Worm (Caenorhabditis elegans) whole organism, late embryonic: ENCODE results near the gene F43C11.10.

Experiments used
- C38D4.7 ChIP-seq: fragments of 200-800 bp; sonication (Bioruptor generic); optimal IDR thresholded peaks from 2 replicates; lab custom pipeline; 2018; ENCODE audit warnings: mild to moderate bottlenecking, missing genetic modification characterization, moderate library complexity, missing compliant biosample characterization
- F13H6.1 ChIP-seq: sonication (generic microtip); optimal IDR thresholded peaks from 2 replicates; lab custom pipeline; 2016; ENCODE audit warnings: missing genetic modification characterization, missing compliant biosample characterization
- K09A11.1 ChIP-seq: sonication (generic microtip); optimal IDR thresholded peaks from 2 replicates; lab custom pipeline; 2017; ENCODE audit warnings: antibody characterized with exemption, mild to moderate bottlenecking, missing genetic modification characterization, missing compliant biosample characterization; ENCODE audit not compliant: insufficient read depth
- Y22D7AL.16 ChIP-seq: sonication (generic microtip); optimal IDR thresholded peaks from 2 replicates; lab custom pipeline; 2016; ENCODE audit warnings: missing genetic modification characterization, missing compliant biosample characterization
- ahr-1 ChIP-seq: sonication (generic microtip); optimal IDR thresholded peaks from 2 replicates; lab custom pipeline; 2016; ENCODE audit warnings: missing genetic modification characterization, missing compliant biosample characterization
- ceh-14 ChIP-seq: sonication (generic microtip); optimal IDR thresholded peaks from 2 replicates; lab custom pipeline; 2016; ENCODE audit warnings: missing genotype, missing genetic modification characterization, missing compliant biosample characterization
- ceh-18 ChIP-seq: sonication (generic microtip); optimal IDR thresholded peaks from 2 replicates; lab custom pipeline; 2016; ENCODE audit warnings: missing genetic modification characterization, missing compliant biosample characterization
- ceh-22 ChIP-seq: sonication (generic microtip); optimal IDR thresholded peaks from 2 replicates; lab custom pipeline; 2017; ENCODE audit warnings: missing biosample characterization, missing genetic modification characterization
- ceh-31 ChIP-seq: sonication (generic microtip); optimal IDR thresholded peaks from 2 replicates; lab custom pipeline; 2016; ENCODE audit warnings: missing genetic modification characterization, missing compliant biosample characterization
- ceh-45 ChIP-seq: fragments of 200-800 bp; sonication (Bioruptor generic); IDR thresholded peaks from 2 replicates; pipeline ENCODE4 v1.3.6; 2022; ENCODE audit warnings: missing genetic modification reagents, missing genetic modification characterization, missing compliant biosample characterization
- ceh-48 ChIP-seq: sonication (generic microtip); optimal IDR thresholded peaks from 2 replicates; lab custom pipeline; 2016; ENCODE audit warnings: missing genetic modification characterization, inconsistent platforms, missing compliant biosample characterization
- ceh-6 ChIP-seq: fragments of 200-800 bp; sonication (Bioruptor generic); optimal IDR thresholded peaks from 2 replicates; lab custom pipeline; 2018; ENCODE audit warnings: mild to moderate bottlenecking, missing genetic modification characterization, missing compliant biosample characterization
- dve-1 ChIP-seq: sonication (generic microtip); optimal IDR thresholded peaks from 2 replicates; lab custom pipeline; 2017; ENCODE audit warnings: antibody characterized with exemption, mild to moderate bottlenecking, missing genetic modification characterization, missing compliant biosample characterization
- elt-2 ChIP-seq: sonication (generic microtip); optimal IDR thresholded peaks from 2 replicates; lab custom pipeline; 2016; ENCODE audit warnings: missing genetic modification reagents, missing genetic modification characterization, missing compliant biosample characterization
- elt-4 ChIP-seq: sonication (generic microtip); optimal IDR thresholded peaks from 2 replicates; lab custom pipeline; 2016; ENCODE audit warnings: missing genetic modification characterization, missing compliant biosample characterization
- gmeb-2 ChIP-seq: sonication (generic microtip); optimal IDR thresholded peaks from 2 replicates; lab custom pipeline; 2016; ENCODE audit warnings: missing genetic modification characterization, inconsistent platforms, missing compliant biosample characterization
- hlh-15 ChIP-seq: sonication (generic microtip); optimal IDR thresholded peaks from 2 replicates; lab custom pipeline; 2016; ENCODE audit warnings: missing genetic modification characterization, missing compliant biosample characterization
- hlh-30 ChIP-seq: sonication (generic microtip); optimal IDR thresholded peaks from 2 replicates; lab custom pipeline; 2017; ENCODE audit warnings: antibody characterized with exemption, missing genetic modification characterization, missing compliant biosample characterization; ENCODE audit not compliant: insufficient read depth
- hlh-6 ChIP-seq: sonication (generic microtip); optimal IDR thresholded peaks from 2 replicates; lab custom pipeline; 2016; ENCODE audit warnings: missing genotype, missing genetic modification characterization, missing compliant biosample characterization
- lim-6 ChIP-seq: sonication (generic microtip); optimal IDR thresholded peaks from 2 replicates; lab custom pipeline; 2016; ENCODE audit warnings: missing genetic modification characterization, missing compliant biosample characterization
- mec-3 ChIP-seq: sonication (generic microtip); optimal IDR thresholded peaks from 2 replicates; lab custom pipeline; 2016; ENCODE audit warnings: borderline replicate concordance, missing genetic modification characterization, missing compliant biosample characterization
- nhr-11 ChIP-seq: fragments of 150-350 bp; optimal IDR thresholded peaks from 2 replicates; lab custom pipeline; 2014; ENCODE audit warnings: missing biosample characterization, missing genetic modification characterization
- npax-4 ChIP-seq: sonication (generic microtip); optimal IDR thresholded peaks from 2 replicates; lab custom pipeline; 2016; ENCODE audit warnings: missing genetic modification characterization, missing compliant biosample characterization
- pax-1 ChIP-seq: fragments of 150-350 bp; optimal IDR thresholded peaks from 2 replicates; lab custom pipeline; 2014; ENCODE audit warnings: missing biosample characterization, missing genetic modification characterization
- pha-2 ChIP-seq: sonication (generic microtip); optimal IDR thresholded peaks from 2 replicates; lab custom pipeline; 2017; ENCODE audit warnings: mild to moderate bottlenecking, missing genetic modification characterization, missing compliant biosample characterization
- pha-4 ChIP-seq: fragments of 150-350 bp; optimal IDR thresholded peaks from 2 replicates; lab custom pipeline; 2018; ENCODE audit warnings: missing biosample characterization, missing genetic modification reagents, missing genetic modification characterization
- pros-1 ChIP-seq: fragments of 150-350 bp; optimal IDR thresholded peaks from 2 replicates; lab custom pipeline; 2014; ENCODE audit warnings: missing biosample characterization, missing genetic modification reagents, missing genetic modification characterization
- ref-2 ChIP-seq: sonication (generic microtip); optimal IDR thresholded peaks from 2 replicates; lab custom pipeline; 2016; ENCODE audit warnings: missing genetic modification characterization, missing compliant biosample characterization
- sdc-2 ChIP-seq: sonication (generic microtip); optimal IDR thresholded peaks from 2 replicates; lab custom pipeline; 2016; ENCODE audit warnings: missing genotype, missing genetic modification characterization, missing compliant biosample characterization
- syd-9 ChIP-seq: sonication (generic microtip); optimal IDR thresholded peaks from 2 replicates; lab custom pipeline; 2016; ENCODE audit warnings: mild to moderate bottlenecking, missing genetic modification characterization, moderate library complexity, missing compliant biosample characterization
- tbx-7 ChIP-seq: sonication (generic microtip); optimal IDR thresholded peaks from 2 replicates; lab custom pipeline; 2016; ENCODE audit warnings: missing genotype, missing genetic modification characterization, missing compliant biosample characterization
- ttx-3 ChIP-seq: sonication (generic microtip); optimal IDR thresholded peaks from 2 replicates; lab custom pipeline; 2016; ENCODE audit warnings: missing genetic modification reagents, missing genetic modification characterization, missing compliant biosample characterization
- unc-3 ChIP-seq, 2 experiments: fragments of 200-800 bp in 1 of 2; sonication (Bioruptor generic) in 1 of 2; sonication (generic microtip) in 1 of 2; conservative IDR thresholded peaks in 1 of 2; optimal IDR thresholded peaks in 1 of 2; 2 replicates each; pipeline versions ENCODE4 v1.3.6 to Lab custom; 2016 to 2022; ENCODE audit warnings: missing compliant biosample characterization in 2 of 2, missing genetic modification characterization in 2 of 2, missing genetic modification reagents in 1 of 2
- unc-86 ChIP-seq: sonication (generic microtip); optimal IDR thresholded peaks from 2 replicates; lab custom pipeline; 2016; ENCODE audit warnings: missing genetic modification characterization, missing compliant biosample characterization

F43C11.10 gene

ce11 chrII:2393821-2394220 lies 41.4 kb upstream of the F43C11.10 start, which contains the start of gene F16G10.11:
Gene F16G10.11 (minus strand): TSS chrII:2393921.
- TF ChIP-seq hlh-30 (tag; lab: Kevin White, UChicago) (no peak), npax-4 (no peak), hlh-6 (tag; lab: Kevin White, UChicago) (no peak), syd-9 (tag; lab: Kevin White, UChicago) (no peak), sdc-2 (tag; lab: Kevin White, UChicago) (no peak), dve-1 (tag; lab: Kevin White, UChicago) (no peak), K09A11.1 (tag; lab: Kevin White, UChicago) (no peak), ceh-48 (no peak), pha-2 (tag; lab: Kevin White, UChicago) (no peak), pros-1 (tag; lab: Kevin White, UChicago) (no peak), hlh-15 (tag; lab: Kevin White, UChicago) (no peak), ceh-22 (no peak), C38D4.7 (GFP tag; lab: Kevin White, UChicago) (no peak), nhr-11 (tag; lab: Kevin White, UChicago) (no peak), pha-4 (tag; lab: Kevin White, UChicago) (no peak)

ce11 chrII:2390884-2391283 lies 38.4 kb upstream of the F43C11.10 start, which contains the start of gene F16G10.10:
Gene F16G10.10 (minus strand): TSS chrII:2390984.
- no peak for TF ChIP-seq unc-3 (GFP tag; conservative IDR thresholded peaks at IDR 0.05; lab: Robert Waterston, UW)
- TF ChIP-seq unc-3 (tag; optimal IDR thresholded peaks at IDR 0.05; lab: Kevin White, UChicago) = no peak
- TF ChIP-seq Y22D7AL.16 (tag; lab: Kevin White, UChicago) = no peak
- TF ChIP-seq ceh-45 (GFP tag; lab: Robert Waterston, UW) = no peak
- no peak for TF ChIP-seq ahr-1 (tag; lab: Kevin White, UChicago)
- TF ChIP-seq ttx-3 = no peak
- TF ChIP-seq pha-4 (tag; lab: Kevin White, UChicago) = no peak
- no peak for TF ChIP-seq mec-3
- no peak for TF ChIP-seq npax-4
- no peak for TF ChIP-seq ref-2 (tag; lab: Kevin White, UChicago)
- TF ChIP-seq gmeb-2 (tag; lab: Kevin White, UChicago) = no peak
- no peak for TF ChIP-seq F13H6.1 (tag; lab: Kevin White, UChicago)
- no peak for TF ChIP-seq ceh-31 (tag; lab: Kevin White, UChicago)

DNA sequence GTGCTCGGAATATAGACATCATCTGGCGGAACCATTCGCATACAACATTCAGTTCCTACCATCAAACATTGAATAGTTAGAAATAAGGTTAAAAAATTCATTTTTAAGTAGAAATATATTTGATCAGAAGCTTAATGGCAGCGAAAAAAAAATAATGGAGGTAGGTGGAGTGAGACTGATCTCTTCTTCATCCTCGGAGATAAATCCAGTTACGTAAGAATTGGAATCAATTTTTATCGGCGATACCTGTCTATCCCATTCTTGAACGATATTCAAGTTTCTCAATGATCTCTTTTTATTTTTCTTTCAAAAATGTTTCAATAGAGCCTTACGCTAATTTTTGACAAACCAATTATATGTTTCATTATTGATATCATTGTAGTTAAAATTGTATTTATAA lies 33.0 kb upstream of the F43C11.10 start, which contains the start of gene F16G10.9:
TSS of gene F16G10.9 (minus strand) at position 101 of the 400 bp plus-strand sequence.
- TF ChIP-seq lim-6 (tag; lab: Kevin White, UChicago) (no peak), mec-3 (no peak), C38D4.7 (GFP tag; lab: Kevin White, UChicago) (no peak), pros-1 (tag; lab: Kevin White, UChicago) (no peak), pax-1 (no peak), ceh-18 (tag; lab: Kevin White, UChicago) (no peak), ceh-6 (no peak), nhr-11 (tag; lab: Kevin White, UChicago) (no peak), ceh-14 (tag; lab: Kevin White, UChicago) (no peak), npax-4 (no peak), elt-2 (tag; lab: Kevin White, UChicago) (no peak), F13H6.1 (tag; lab: Kevin White, UChicago) (no peak), gmeb-2 (tag; lab: Kevin White, UChicago) (no peak), hlh-6 (tag; lab: Kevin White, UChicago) (no peak), elt-4 (tag; lab: Kevin White, UChicago) (no peak)
- TF ChIP-seq, all 69 proteins: peak for 0

- TF ChIP-seq hlh-15 (tag; lab: Kevin White, UChicago) (no peak), hlh-30 (tag; lab: Kevin White, UChicago) (no peak), Y22D7AL.16 (tag; lab: Kevin White, UChicago) (no peak), tbx-7 (tag; lab: Kevin White, UChicago) (no peak), unc-86 (tag; lab: Kevin White, UChicago) (no peak), npax-4 (no peak)
These were observed 30.9 kb upstream of the F43C11.10 start, which contains the start of gene F16G10.8 for ce11 chrII:2383334-2383733. Gene F16G10.8 (minus strand): TSS chrII:2383434.
